Fruit fly (Drosophila melanogaster) whole organism, adult: ENCODE measurements around the gene CheB38a.

Experiments
- CG14711 ChIP-seq: fragments of 200-800 bp; sonication (Bioruptor generic); optimal IDR thresholded peaks from 2 replicates; lab custom pipeline; 2018; ENCODE audit warnings: missing biosample characterization, mild to moderate bottlenecking, missing genetic modification characterization, moderate library complexity
- CG5204 ChIP-seq: fragments of 200-800 bp; sonication (Bioruptor generic); optimal IDR thresholded peaks from 2 replicates; lab custom pipeline; 2016; ENCODE audit warnings: missing biosample characterization, missing genetic modification characterization
- CG7101 ChIP-seq: fragments of 200-800 bp; sonication (Bioruptor generic); optimal IDR thresholded peaks from 2 replicates; lab custom pipeline; 2018; ENCODE audit warnings: missing biosample characterization, mild to moderate bottlenecking, missing genetic modification characterization, moderate library complexity
- Mnt ChIP-seq: fragments of 200-800 bp; sonication (Bioruptor generic); optimal IDR thresholded peaks from 2 replicates; lab custom pipeline; 2016; ENCODE audit warnings: missing biosample characterization, mild to moderate bottlenecking, missing genetic modification characterization
- cic ChIP-seq: fragments of 200-800 bp; sonication (Bioruptor generic); optimal IDR thresholded peaks from 2 replicates; lab custom pipeline; 2017; ENCODE audit warnings: missing biosample characterization, mild to moderate bottlenecking, missing genetic modification characterization, moderate library complexity
- cnc ChIP-seq, 2 experiments: fragments of >200 bp; optimal IDR thresholded peaks; 2 replicates each; lab custom pipeline; 2017
- kay ChIP-seq: fragments of 200-800 bp; sonication (Bioruptor generic); peaks from one replicate; lab custom pipeline; 2016; ENCODE audit warnings: missing biosample characterization, missing genetic modification characterization, borderline replicate concordance
- ovo ChIP-seq: fragments of 200-800 bp; sonication (Bioruptor generic); optimal IDR thresholded peaks from 2 replicates; lab custom pipeline; 2016; ENCODE audit warnings: missing biosample characterization, missing genetic modification characterization
- pad ChIP-seq: fragments of 200-800 bp; sonication (Bioruptor generic); optimal IDR thresholded peaks from 3 replicates; lab custom pipeline; 2017; ENCODE audit warnings: missing biosample characterization, missing genetic modification characterization, mild to moderate bottlenecking, moderate library complexity, missing genetic modification reagents
- tj ChIP-seq: fragments of 200-800 bp; sonication (Bioruptor generic); optimal IDR thresholded peaks from 3 replicates; lab custom pipeline; 2017; ENCODE audit warnings: missing biosample characterization, mild to moderate bottlenecking, missing genetic modification characterization, moderate library complexity

- TF ChIP-seq CG7101 (tag; lab: Kevin White, UChicago) = peak; percentile 13
- no peak for TF ChIP-seq kay
- peak; percentile 24 for TF ChIP-seq pad
- TF ChIP-seq cnc (optimal IDR thresholded peaks at IDR 0.05; lab: Kevin White, UChicago) = no peak
- no peak for TF ChIP-seq Mnt (GFP tag; lab: Kevin White, UChicago)
- no peak for TF ChIP-seq ovo (GFP tag; lab: Kevin White, UChicago)
- no peak for TF ChIP-seq cic (GFP tag; lab: Kevin White, UChicago)
- no peak for TF ChIP-seq CG5204 (GFP tag; lab: Kevin White, UChicago)
- no peak for TF ChIP-seq CG14711
- no peak for TF ChIP-seq tj
Observed at dm6 chr2L:20807617-20808509, 10.5 kb downstream of the CheB38a start.
